Worm (Caenorhabditis elegans): ENCODE data around the gene Y52E8A.3.

Y52E8A.3 gene

DNA sequence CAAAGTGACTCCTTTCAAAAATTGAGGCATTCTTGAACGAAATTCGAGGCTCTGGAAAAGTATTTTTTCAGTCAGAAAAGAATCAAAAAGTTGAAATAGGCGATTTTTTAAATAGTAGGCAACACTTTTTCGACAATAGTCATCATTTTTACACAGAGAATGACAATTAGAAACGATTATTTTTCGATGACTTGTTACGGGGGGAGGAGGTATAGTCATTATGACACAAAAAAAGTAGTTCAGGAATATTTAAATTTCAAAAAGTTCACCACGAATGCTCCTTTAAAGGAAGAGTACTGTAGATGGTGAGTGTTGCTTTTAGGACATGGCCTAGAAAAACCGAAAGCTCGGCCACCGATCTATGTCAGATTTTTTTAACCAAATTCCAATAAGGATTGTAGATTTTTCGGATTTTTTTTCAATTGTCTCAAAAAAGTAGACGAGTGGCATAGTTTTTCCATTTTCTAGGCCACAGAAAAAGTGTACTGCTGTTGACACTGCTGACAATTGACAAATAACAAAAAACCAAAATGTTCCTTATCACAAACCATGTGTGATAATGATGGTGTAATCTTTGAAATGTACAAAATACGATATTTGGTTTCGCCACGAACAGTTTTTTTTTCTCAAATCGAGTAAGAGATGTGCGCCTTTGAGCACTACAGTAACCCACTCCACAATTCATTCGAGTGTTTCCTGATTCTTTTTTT lies at the start of gene Y52E8A.3:
Gene Y52E8A.3, minus strand, starts transcription at position 51 of the 710 bp plus-strand sequence.
- TF ChIP-seq skn-1 (tag; optimal IDR thresholded peaks at IDR 0.05) = no peak
- TF ChIP-seq mbf-1 (tag; optimal IDR thresholded peaks at IDR 0.05) = no peak
- TF ChIP-seq blmp-1 (tag; optimal IDR thresholded peaks at IDR 0.05; ENCODE audit: insufficient read depth) = no peak
- TF ChIP-seq elt-3 (tag; optimal IDR thresholded peaks at IDR 0.05) = no peak
- no peak for TF ChIP-seq nhr-77 (tag; optimal IDR thresholded peaks at IDR 0.05)
- no peak for TF ChIP-seq unc-39 (tag; optimal IDR thresholded peaks at IDR 0.05)
- no peak for TF ChIP-seq sma-3 (GFP tag; optimal IDR thresholded peaks at IDR 0.05)
- TF ChIP-seq ztf-11 (tag; optimal IDR thresholded peaks at IDR 0.05) = no peak
- no peak for TF ChIP-seq sma-9 (GFP tag; optimal IDR thresholded peaks at IDR 0.05)
- no peak for TF ChIP-seq sma-9 (tag; optimal IDR thresholded peaks at IDR 0.05)
- no peak for TF ChIP-seq nhr-21 (tag; optimal IDR thresholded peaks at IDR 0.05)
- no peak for TF ChIP-seq F13H6.1 (tag; optimal IDR thresholded peaks at IDR 0.05)
- no peak for TF ChIP-seq mab-5 (tag; optimal IDR thresholded peaks at IDR 0.05)
- TF ChIP-seq crh-2 (tag; optimal IDR thresholded peaks at IDR 0.05) = no peak
- TF ChIP-seq elt-1 (tag; optimal IDR thresholded peaks at IDR 0.05) = no peak
- no peak for TF ChIP-seq lin-13 (GFP tag; optimal IDR thresholded peaks at IDR 0.05)

DNA sequence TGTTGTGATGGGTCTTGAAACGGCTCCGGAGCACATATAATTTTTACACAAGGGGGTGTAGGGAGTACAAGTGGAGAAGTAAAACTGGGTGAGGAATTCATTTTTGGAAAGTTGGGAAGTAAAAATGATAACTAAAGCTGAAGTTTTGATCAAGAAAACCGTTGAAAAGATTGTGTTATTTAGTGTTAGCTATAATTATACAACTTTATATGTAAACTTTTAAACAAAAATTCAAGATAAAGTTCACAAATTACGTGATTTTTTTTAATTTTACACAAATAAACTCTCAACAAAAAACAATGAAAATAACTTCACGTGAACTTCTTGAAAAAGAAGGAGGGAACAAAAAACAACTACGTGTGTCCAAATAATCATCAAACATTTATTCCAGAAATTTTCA lies 48.4 kb upstream of the Y52E8A.3 start, which contains the start of the genes H20J04.7 and H20J04.1:
Gene H20J04.7, minus strand, starts transcription at position 101 of the 400 bp plus-strand sequence.
Gene H20J04.1, plus strand, starts transcription at position 397 of the 400 bp plus-strand sequence.
- TF ChIP-seq nhr-6 (tag; optimal IDR thresholded peaks at IDR 0.05) = no peak

DNA sequence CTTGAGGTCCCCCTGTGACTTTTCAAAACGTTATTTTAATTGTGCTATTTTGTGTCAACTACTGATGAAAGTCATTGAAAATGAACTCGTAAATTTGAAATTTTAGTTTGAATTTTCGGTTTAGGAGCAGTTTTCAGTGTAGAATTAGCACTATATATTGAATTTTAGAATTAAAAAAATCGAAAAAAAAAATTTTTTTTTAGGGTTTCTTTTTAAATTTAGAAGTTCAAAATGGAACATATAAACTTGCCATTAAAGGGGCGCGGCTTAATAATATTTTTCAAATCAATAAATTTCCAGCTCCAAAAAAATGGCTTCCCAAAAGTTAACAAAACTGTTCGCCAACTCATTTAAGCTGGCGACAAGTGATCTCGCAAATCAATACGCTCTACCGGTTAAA lies 44.1 kb upstream of the Y52E8A.3 start, which contains the start of gene H20J04.9:
Gene H20J04.9, plus strand, starts transcription at position 301 of the 400 bp plus-strand sequence.
- no peak for TF ChIP-seq nhr-129 (tag; optimal IDR thresholded peaks at IDR 0.05)
- no peak for TF ChIP-seq nhr-11 (tag; optimal IDR thresholded peaks at IDR 0.05)
- no peak for TF ChIP-seq F13H6.1 (tag; optimal IDR thresholded peaks at IDR 0.05)
- TF ChIP-seq unc-62 (GFP tag; optimal IDR thresholded peaks at IDR 0.05) = no peak
- no peak for TF ChIP-seq ceh-82 (tag; optimal IDR thresholded peaks at IDR 0.05)
- no peak for TF ChIP-seq R02D3.7 (tag; optimal IDR thresholded peaks at IDR 0.05)
- no peak for TF ChIP-seq C34F6.9 (tag; optimal IDR thresholded peaks at IDR 0.05)

DNA sequence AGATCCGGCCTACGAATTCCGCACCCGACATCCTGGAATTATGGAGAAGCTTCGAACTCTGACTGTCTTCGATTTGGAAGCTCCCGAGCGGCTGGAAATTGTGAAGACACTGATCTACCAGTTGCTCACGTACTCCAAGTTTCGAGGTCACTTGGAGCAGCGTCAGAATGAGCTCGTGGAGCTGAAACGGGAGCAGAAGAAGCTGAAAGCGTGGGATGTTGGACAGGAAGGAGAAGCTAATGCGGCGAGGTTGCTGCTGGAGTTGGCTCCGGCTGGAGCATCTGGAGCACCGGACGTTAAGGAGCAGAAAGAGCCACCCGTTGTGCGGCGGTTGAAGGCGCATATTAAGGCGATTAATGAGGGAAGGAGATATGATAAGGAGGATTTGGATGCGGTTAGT lies 37.5 kb upstream of the Y52E8A.3 start:
- TF ChIP-seq nhr-10 (tag; optimal IDR thresholded peaks at IDR 0.05) (no peak), ZK546.5 (tag; optimal IDR thresholded peaks at IDR 0.05) (no peak), ama-1 (optimal IDR thresholded peaks at IDR 0.05) (no peak), crh-2 (tag; optimal IDR thresholded peaks at IDR 0.05) (no peak), ztf-11 (tag; optimal IDR thresholded peaks at IDR 0.05) (no peak), mbf-1 (tag; optimal IDR thresholded peaks at IDR 0.05) (no peak), mdl-1 (tag; optimal IDR thresholded peaks at IDR 0.05) (no peak), nhr-6 (tag; optimal IDR thresholded peaks at IDR 0.05) (no peak), sma-9 (GFP tag; optimal IDR thresholded peaks at IDR 0.05) (no peak), sma-9 (tag; optimal IDR thresholded peaks at IDR 0.05) (no peak), egl-27 (tag; optimal IDR thresholded peaks at IDR 0.05) (no peak)

DNA sequence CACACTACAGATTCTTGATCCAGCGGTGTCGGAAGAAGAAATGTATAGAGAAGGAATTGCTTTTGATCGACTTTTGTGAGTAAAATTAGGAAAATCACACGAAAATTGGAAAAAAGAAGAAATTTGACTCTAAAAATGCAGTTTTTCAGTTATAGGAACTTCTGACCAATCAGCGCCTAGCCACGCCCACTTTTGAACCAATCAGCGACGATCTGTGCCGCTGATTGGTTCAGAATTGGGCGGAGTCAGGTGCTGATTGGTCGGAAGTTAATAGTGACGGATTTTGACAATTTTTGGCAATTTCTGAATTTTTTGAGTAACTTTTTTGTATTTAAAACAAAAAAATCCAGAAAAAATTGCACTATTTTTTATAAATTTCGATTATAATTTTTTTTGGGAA lies 34.7 kb upstream of the Y52E8A.3 start:
- no peak for TF ChIP-seq R02D3.7 (tag; optimal IDR thresholded peaks at IDR 0.05)
- no peak for TF ChIP-seq lsy-2 (tag; optimal IDR thresholded peaks at IDR 0.05)
- no peak for TF ChIP-seq Y55F3AM.14 (GFP tag; optimal IDR thresholded peaks at IDR 0.05)
- TF ChIP-seq C34F6.9 (tag; optimal IDR thresholded peaks at IDR 0.05) = no peak
- no peak for TF ChIP-seq nhr-11 (tag; optimal IDR thresholded peaks at IDR 0.05)
- TF ChIP-seq egl-27 (tag; optimal IDR thresholded peaks at IDR 0.05) = no peak
- no peak for TF ChIP-seq ztf-1 (GFP tag; conservative IDR thresholded peaks at IDR 0.05)
- no peak for TF ChIP-seq F13H6.1 (tag; optimal IDR thresholded peaks at IDR 0.05)
- TF ChIP-seq mbf-1 (tag; optimal IDR thresholded peaks at IDR 0.05) = no peak
- TF ChIP-seq ztf-11 (tag; optimal IDR thresholded peaks at IDR 0.05) = no peak
- TF ChIP-seq nhr-21 (tag; optimal IDR thresholded peaks at IDR 0.05) = no peak
- no peak for TF ChIP-seq dmd-4 (tag; optimal IDR thresholded peaks at IDR 0.05)
- TF ChIP-seq fos-1 (tag; optimal IDR thresholded peaks at IDR 0.05) = no peak
- TF ChIP-seq crh-2 (tag; optimal IDR thresholded peaks at IDR 0.05) = no peak
